Worm (Caenorhabditis elegans) whole organism, mixed stage, embryonic: ENCODE results near the gene hot-6.

ENCODE experiments used
- ces-1 ChIP-seq: fragments of 150-350 bp; optimal IDR thresholded peaks from 2 replicates; lab custom pipeline; 2014; ENCODE audit warnings: missing biosample characterization, missing genetic modification reagents, missing genetic modification characterization
- hlh-1 ChIP-seq: fragments of 150-350 bp; optimal IDR thresholded peaks from 2 replicates; lab custom pipeline; 2014; ENCODE audit warnings: missing biosample characterization, missing genetic modification reagents, missing genetic modification characterization
- mep-1 ChIP-seq: fragments of 150-350 bp; optimal IDR thresholded peaks from 2 replicates; lab custom pipeline; 2017; ENCODE audit warnings: missing biosample characterization, missing genetic modification reagents, missing genetic modification characterization, inconsistent platforms
- nhr-76 ChIP-seq: sonication (generic microtip); optimal IDR thresholded peaks from 2 replicates; lab custom pipeline; 2017; ENCODE audit warnings: missing biosample characterization, missing genetic modification characterization
- snpc-4 ChIP-seq: fragments of 150-350 bp; optimal IDR thresholded peaks from 2 replicates; lab custom pipeline; 2014; ENCODE audit warnings: missing biosample characterization, missing genetic modification characterization
- unc-39 ChIP-seq: fragments of 150-350 bp; optimal IDR thresholded peaks from 2 replicates; lab custom pipeline; 2014; ENCODE audit warnings: missing biosample characterization, missing genetic modification characterization

DNA sequence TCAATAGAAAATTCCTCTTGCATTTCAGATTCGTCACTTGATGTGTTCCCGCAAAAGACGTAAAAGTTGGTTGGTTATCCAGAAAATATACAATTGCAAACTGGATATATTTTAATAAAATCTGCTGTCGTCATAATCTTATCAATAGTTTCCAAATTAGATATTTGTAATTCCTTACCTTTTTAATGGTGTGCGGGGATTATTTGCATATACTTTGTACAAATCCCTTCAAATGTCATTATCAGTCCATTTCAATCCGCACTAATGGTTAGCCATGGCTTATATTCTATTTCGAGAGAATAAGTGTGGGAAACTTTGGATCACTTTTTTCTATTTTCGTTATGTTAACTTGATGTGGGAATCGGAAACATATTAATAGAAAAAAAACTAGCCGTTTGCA lies 18.6 kb downstream of the hot-6 start:
- TF ChIP-seq ces-1 (GFP tag; lab: Kevin White, UChicago), result no peak
- TF ChIP-seq nhr-76 (tag; lab: Kevin White, UChicago), result no peak
- TF ChIP-seq mep-1 (tag; lab: Kevin White, UChicago), result no peak
- no peak for TF ChIP-seq snpc-4
- TF ChIP-seq unc-39 (tag; lab: Kevin White, UChicago), result no peak
- TF ChIP-seq hlh-1, result no peak
